Worm (Caenorhabditis elegans): Measurements from ENCODE around the gene fbxa-81.

Gene fbxa-81

DNA sequence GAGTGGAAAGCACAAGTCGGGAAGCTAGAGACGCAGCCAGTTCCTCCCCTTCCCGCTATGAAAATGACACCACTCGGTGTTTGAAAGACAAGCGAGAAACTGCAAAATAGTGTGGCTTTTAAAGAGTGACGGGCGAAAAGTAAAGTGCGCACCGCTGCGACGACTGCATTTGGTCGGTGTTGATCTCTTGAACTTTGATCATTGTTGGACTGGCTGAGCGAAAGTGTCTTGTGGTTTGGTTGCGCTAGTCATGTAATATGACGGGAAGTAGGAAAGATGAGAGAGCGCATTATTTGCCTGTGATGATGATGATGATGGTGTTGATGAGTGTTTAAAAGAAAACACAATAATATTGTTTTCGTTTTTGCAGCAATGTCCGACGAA, 18.4 kb upstream of the fbxa-81 start:
- TF ChIP-seq sox-2 (GFP tag; IDR thresholded peaks at IDR 0.05) (no peak), K02D7.2 (tag; optimal IDR thresholded peaks at IDR 0.05) (no peak), T23F11.4 (GFP tag; optimal IDR thresholded peaks at IDR 0.05) (peak; percentile 42), tbx-7 (tag; optimal IDR thresholded peaks at IDR 0.05) (no peak), pat-9 (tag; optimal IDR thresholded peaks at IDR 0.05) (no peak), nfya-1 (tag; optimal IDR thresholded peaks at IDR 0.05) (peak; percentile 86), zip-5 (tag; optimal IDR thresholded peaks at IDR 0.05) (no peak), Y22D7AL.16 (tag; optimal IDR thresholded peaks at IDR 0.05) (no peak), ceh-19 (GFP tag; optimal IDR thresholded peaks at IDR 0.05) (peak; percentile 66), nhr-11 (tag; optimal IDR thresholded peaks at IDR 0.05) (no peak), lim-6 (tag; optimal IDR thresholded peaks at IDR 0.05) (no peak), ets-4 (tag; optimal IDR thresholded peaks at IDR 0.05) (peak; percentile 90), pha-2 (tag; optimal IDR thresholded peaks at IDR 0.05) (peak; percentile 62), ceh-30 (tag; optimal IDR thresholded peaks at IDR 0.05) (peak; percentile 61), ceh-14 (tag; optimal IDR thresholded peaks at IDR 0.05) (peak; percentile 74), ceh-2 (tag; optimal IDR thresholded peaks at IDR 0.05) (peak; percentile 74), rnt-1 (tag; optimal IDR thresholded peaks at IDR 0.05) (peak; percentile 89), ceh-9 (tag; optimal IDR thresholded peaks at IDR 0.05) (no peak), dve-1 (tag; optimal IDR thresholded peaks at IDR 0.05) (peak; percentile 97), ceh-48 (tag; optimal IDR thresholded peaks at IDR 0.05) (no peak), pqm-1 (tag; optimal IDR thresholded peaks at IDR 0.05) (peak; percentile 60), elt-4 (tag; optimal IDR thresholded peaks at IDR 0.05) (no peak), dmd-4 (tag; optimal IDR thresholded peaks at IDR 0.05; ENCODE audit: borderline replicate concordance) (peak; percentile 53), syd-9 (tag; optimal IDR thresholded peaks at IDR 0.05) (peak; percentile 31), elt-2 (tag; optimal IDR thresholded peaks at IDR 0.05) (peak; percentile 43), K09A11.1 (tag; optimal IDR thresholded peaks at IDR 0.05; ENCODE audit: insufficient read depth) (peak; percentile 53), ttx-3 (tag; optimal IDR thresholded peaks at IDR 0.05) (no peak), fkh-6 (tag; optimal IDR thresholded peaks at IDR 0.05) (no peak), ztf-16 (tag; optimal IDR thresholded peaks at IDR 0.05) (peak; percentile 58), ref-2 (tag; optimal IDR thresholded peaks at IDR 0.05) (peak; percentile 86), F13H6.1 (tag; optimal IDR thresholded peaks at IDR 0.05) (peak; percentile 95), ceh-31 (tag; optimal IDR thresholded peaks at IDR 0.05) (peak; percentile 87), ceh-22 (tag; optimal IDR thresholded peaks at IDR 0.05) (no peak), madf-2 (tag; optimal IDR thresholded peaks at IDR 0.05) (no peak), unc-55 (GFP tag; optimal IDR thresholded peaks at IDR 0.05) (peak; percentile 88), eyg-1 (tag; optimal IDR thresholded peaks at IDR 0.05) (no peak), ceh-18 (tag; optimal IDR thresholded peaks at IDR 0.05) (peak; percentile 95), che-1 (tag; optimal IDR thresholded peaks at IDR 0.05) (no peak), hlh-8 (tag; optimal IDR thresholded peaks at IDR 0.05) (no peak), tbx-2 (tag; optimal IDR thresholded peaks at IDR 0.05) (peak; percentile 94), ahr-1 (tag; optimal IDR thresholded peaks at IDR 0.05) (no peak), hlh-15 (tag; optimal IDR thresholded peaks at IDR 0.05) (no peak), ceh-34 (tag; optimal IDR thresholded peaks at IDR 0.05) (peak; percentile 99), hlh-30 (tag; optimal IDR thresholded peaks at IDR 0.05; ENCODE audit: insufficient read depth) (peak; percentile 77), unc-3 (GFP tag; conservative IDR thresholded peaks at IDR 0.05) (no peak), unc-3 (tag; optimal IDR thresholded peaks at IDR 0.05) (no peak), C08G9.2 (tag; optimal IDR thresholded peaks at IDR 0.05) (no peak), sdc-2 (tag; optimal IDR thresholded peaks at IDR 0.05) (peak; percentile 61), unc-42 (tag; optimal IDR thresholded peaks at IDR 0.05) (peak; percentile 49), sox-4 (tag; optimal IDR thresholded peaks at IDR 0.05) (no peak), pros-1 (tag; optimal IDR thresholded peaks at IDR 0.05) (peak; percentile 75), pax-1 (tag; optimal IDR thresholded peaks at IDR 0.05) (peak; percentile 70), unc-86 (tag; optimal IDR thresholded peaks at IDR 0.05) (no peak), pag-3 (tag; optimal IDR thresholded peaks at IDR 0.05; ENCODE audit: borderline replicate concordance) (peak; percentile 63)

Measured in whole organism, late embryonic.